Fruit fly (Drosophila melanogaster) Kc167 (cell line): ENCODE results near the gene CG3597.

Experiments used
- Myc ChIP-seq: fragments of >200 bp; optimal IDR thresholded peaks from 2 replicates; lab custom pipeline; 2017; ENCODE audit warnings: missing external identifiers
- Sin3A ChIP-seq: fragments of >200 bp; optimal IDR thresholded peaks from 2 replicates; lab custom pipeline; 2018; ENCODE audit warnings: missing external identifiers
- h ChIP-seq: fragments of >200 bp; optimal IDR thresholded peaks from 3 replicates; lab custom pipeline; 2018; ENCODE audit warnings: missing external identifiers
- psq ChIP-seq: fragments of >200 bp; optimal IDR thresholded peaks from 2 replicates; lab custom pipeline; 2017; ENCODE audit warnings: missing external identifiers
- ttk ChIP-seq: sonication (Bioruptor generic); optimal IDR thresholded peaks from 2 replicates; lab custom pipeline; 2017; ENCODE audit warnings: missing external identifiers

dm6 chr2L:2380805-2381204, 9.5 kb upstream of the CG3597 start, which contains the start of gene Eogt:
- TF ChIP-seq h (lab: Kevin White, UChicago) (no peak), ttk (lab: Kevin White, UChicago) (no peak), psq (lab: Kevin White, UChicago) (no peak), Myc (lab: Kevin White, UChicago) (no peak), Sin3A (lab: Kevin White, UChicago) (no peak)
